Fruit fly (Drosophila melanogaster) whole organism, prepupa: ENCODE measurements around the gene HINT1.

ENCODE experiments used
- Blimp-1 ChIP-seq: fragments of 200-800 bp; sonication (Bioruptor generic); optimal IDR thresholded peaks from 3 replicates; lab custom pipeline; 2017; ENCODE audit warnings: missing biosample characterization, missing genetic modification characterization, mild to moderate bottlenecking, moderate library complexity, missing genetic modification reagents
- CG10631 ChIP-seq: fragments of 200-800 bp; sonication (Bioruptor generic); optimal IDR thresholded peaks from 2 replicates; lab custom pipeline; 2016; ENCODE audit warnings: missing biosample characterization, missing genetic modification characterization
- CG11294 ChIP-seq: fragments of 200-800 bp; sonication (Bioruptor generic); IDR thresholded peaks from 2 replicates; pipeline ENCODE4 v1.3.6; 2022; ENCODE audit warnings: missing biosample characterization, missing genetic modification characterization
- CG11762 ChIP-seq: fragments of 200-800 bp; sonication (Bioruptor generic); optimal IDR thresholded peaks from 3 replicates; lab custom pipeline; 2016; ENCODE audit warnings: missing biosample characterization, missing genetic modification characterization; ENCODE audit not compliant: insufficient read depth
- CG11902 ChIP-seq: fragments of 200-800 bp; sonication (Bioruptor generic); optimal IDR thresholded peaks from 3 replicates; lab custom pipeline; 2016; ENCODE audit warnings: missing biosample characterization, missing genetic modification characterization
- CG15336 ChIP-seq: fragments of 200-800 bp; sonication (Bioruptor generic); IDR thresholded peaks from 2 replicates; pipeline ENCODE4 v1.3.6; 2022; ENCODE audit warnings: missing biosample characterization, missing genetic modification characterization
- CG1621 ChIP-seq: fragments of 200-800 bp; sonication (Bioruptor generic); optimal IDR thresholded peaks from 3 replicates; lab custom pipeline; 2018; ENCODE audit warnings: missing biosample characterization, mild to moderate bottlenecking, missing genetic modification characterization
- CG16779 ChIP-seq: fragments of 200-800 bp; sonication (Bioruptor generic); optimal IDR thresholded peaks from 3 replicates; lab custom pipeline; 2017; ENCODE audit warnings: missing biosample characterization, mild to moderate bottlenecking, missing genetic modification characterization
- CG32006 ChIP-seq: fragments of 200-800 bp; sonication (Bioruptor generic); optimal IDR thresholded peaks from 3 replicates; lab custom pipeline; 2017; ENCODE audit warnings: missing biosample characterization, mild to moderate bottlenecking, missing genetic modification characterization
- CG34406 ChIP-seq: fragments of 200-800 bp; sonication (Bioruptor generic); optimal IDR thresholded peaks from 3 replicates; lab custom pipeline; 2016; ENCODE audit warnings: missing biosample characterization, missing genetic modification characterization
- CG3919 ChIP-seq: fragments of 200-800 bp; sonication (Bioruptor generic); optimal IDR thresholded peaks from 3 replicates; lab custom pipeline; 2016; ENCODE audit warnings: missing biosample characterization, missing genetic modification characterization
- CG4318 ChIP-seq: fragments of 200-800 bp; sonication (Bioruptor generic); optimal IDR thresholded peaks from 3 replicates; lab custom pipeline; 2017; ENCODE audit warnings: missing biosample characterization, mild to moderate bottlenecking, missing genetic modification characterization
- CG6163 ChIP-seq: fragments of 200-800 bp; sonication (Bioruptor generic); IDR thresholded peaks from 3 replicates; pipeline ENCODE4 v1.3.6; 2022; ENCODE audit warnings: missing biosample characterization, missing genetic modification characterization
- CG6792 ChIP-seq: fragments of 200-800 bp; sonication (Bioruptor generic); optimal IDR thresholded peaks from 3 replicates; lab custom pipeline; 2016; ENCODE audit warnings: missing biosample characterization, missing genetic modification characterization
- CG6808 ChIP-seq: fragments of 200-800 bp; sonication (Bioruptor generic); optimal IDR thresholded peaks from 3 replicates; lab custom pipeline; 2017; ENCODE audit warnings: missing biosample characterization, missing genetic modification characterization, mild to moderate bottlenecking, moderate library complexity, missing genetic modification reagents
- CG6854 ChIP-seq: fragments of 200-800 bp; sonication (Bioruptor generic); optimal IDR thresholded peaks from 2 replicates; lab custom pipeline; 2017; ENCODE audit warnings: missing biosample characterization, mild to moderate bottlenecking, missing genetic modification characterization
- CG7368 ChIP-seq: fragments of 200-800 bp; sonication (Bioruptor generic); optimal IDR thresholded peaks from 3 replicates; lab custom pipeline; 2016; ENCODE audit warnings: missing biosample characterization, missing genetic modification characterization
- CG8119 ChIP-seq: fragments of 200-800 bp; sonication (Bioruptor generic); IDR thresholded peaks from 3 replicates; pipeline ENCODE4 v1.3.6; 2022; ENCODE audit warnings: missing biosample characterization, missing genetic modification characterization
- CG8319 ChIP-seq: fragments of 200-800 bp; sonication (Bioruptor generic); optimal IDR thresholded peaks from 3 replicates; lab custom pipeline; 2016; ENCODE audit warnings: missing biosample characterization, missing genetic modification characterization
- CG8632 ChIP-seq: fragments of 200-800 bp; sonication (Bioruptor generic); optimal IDR thresholded peaks from 3 replicates; lab custom pipeline; 2016; ENCODE audit warnings: missing biosample characterization, missing genetic modification characterization
- CG9139 ChIP-seq: fragments of 200-800 bp; sonication (Bioruptor generic); optimal IDR thresholded peaks from 3 replicates; lab custom pipeline; 2017; ENCODE audit warnings: missing biosample characterization, mild to moderate bottlenecking, missing genetic modification characterization
- Eip75B ChIP-seq: fragments of 200-800 bp; sonication (Bioruptor generic); optimal IDR thresholded peaks from 3 replicates; lab custom pipeline; 2016; ENCODE audit warnings: missing biosample characterization, missing genetic modification characterization
- Eip78C ChIP-seq: fragments of 200-800 bp; sonication (Bioruptor generic); peaks from one replicate; lab custom pipeline; 2016; ENCODE audit warnings: missing biosample characterization, missing genetic modification characterization
- Eip93F ChIP-seq: fragments of 200-800 bp; sonication (Bioruptor generic); optimal IDR thresholded peaks from 2 replicates; lab custom pipeline; 2016; ENCODE audit warnings: missing biosample characterization, mild to moderate bottlenecking, missing genetic modification characterization
- Ets21C ChIP-seq: fragments of 200-800 bp; sonication (Bioruptor generic); optimal IDR thresholded peaks from 3 replicates; lab custom pipeline; 2016; ENCODE audit warnings: missing biosample characterization, missing genetic modification characterization
- Ets96B ChIP-seq: fragments of 200-800 bp; optimal IDR thresholded peaks from 2 replicates; lab custom pipeline; 2019; ENCODE audit warnings: missing biosample characterization, mild to moderate bottlenecking, missing genetic modification characterization, moderate library complexity
- Gug ChIP-seq: fragments of 200-800 bp; sonication (Bioruptor generic); IDR thresholded peaks from 2 replicates; pipeline ENCODE4 v1.3.6; 2022; ENCODE audit warnings: missing biosample characterization, missing genetic modification characterization
- Hr39 ChIP-seq: fragments of 200-800 bp; sonication (Bioruptor generic); optimal IDR thresholded peaks from 2 replicates; lab custom pipeline; 2016; ENCODE audit warnings: missing biosample characterization, missing genetic modification characterization
- Lpt ChIP-seq: fragments of 200-800 bp; sonication (Bioruptor generic); optimal IDR thresholded peaks from 3 replicates; lab custom pipeline; 2016; ENCODE audit warnings: missing biosample characterization, missing genetic modification characterization
- Met ChIP-seq: fragments of 200-800 bp; sonication (Bioruptor generic); optimal IDR thresholded peaks from 3 replicates; lab custom pipeline; 2016; ENCODE audit warnings: missing biosample characterization, missing genetic modification characterization
- OdsH ChIP-seq: fragments of 200-800 bp; sonication (Bioruptor generic); optimal IDR thresholded peaks from 3 replicates; lab custom pipeline; 2016; ENCODE audit warnings: missing biosample characterization, missing genetic modification characterization
- Smox ChIP-seq: fragments of 200-800 bp; sonication (Bioruptor generic); optimal IDR thresholded peaks from 3 replicates; lab custom pipeline; 2016; ENCODE audit warnings: missing biosample characterization, missing genetic modification characterization
- Sox102F ChIP-seq: fragments of 200-800 bp; sonication (Bioruptor generic); optimal IDR thresholded peaks from 2 replicates; lab custom pipeline; 2016; ENCODE audit warnings: missing biosample characterization, mild to moderate bottlenecking, missing genetic modification characterization
- Sox14 ChIP-seq: fragments of 200-800 bp; sonication (Bioruptor generic); optimal IDR thresholded peaks from 3 replicates; lab custom pipeline; 2016; ENCODE audit warnings: missing biosample characterization, missing genetic modification characterization
- cyc ChIP-seq: fragments of 200-800 bp; sonication (Bioruptor generic); optimal IDR thresholded peaks from 3 replicates; lab custom pipeline; 2016; ENCODE audit warnings: missing biosample characterization, missing genetic modification characterization
- dac ChIP-seq: fragments of 200-800 bp; sonication (Bioruptor generic); optimal IDR thresholded peaks from 2 replicates; lab custom pipeline; 2017; ENCODE audit warnings: missing biosample characterization, mild to moderate bottlenecking, missing genetic modification characterization
- eg ChIP-seq: fragments of 200-800 bp; sonication (Bioruptor generic); IDR thresholded peaks from 3 replicates; pipeline ENCODE4 v1.3.6; 2022; ENCODE audit warnings: missing biosample characterization, missing genetic modification characterization
- fd59A ChIP-seq: fragments of 200-800 bp; sonication (Bioruptor generic); optimal IDR thresholded peaks from 2 replicates; lab custom pipeline; 2017; ENCODE audit warnings: missing biosample characterization, mild to moderate bottlenecking, missing genetic modification characterization, missing genetic modification reagents
- fd85E ChIP-seq: fragments of 200-800 bp; sonication (Bioruptor generic); optimal IDR thresholded peaks from 3 replicates; lab custom pipeline; 2016; ENCODE audit warnings: missing biosample characterization, missing genetic modification characterization
- fkh ChIP-seq: fragments of 200-800 bp; sonication (Bioruptor generic); optimal IDR thresholded peaks from 3 replicates; lab custom pipeline; 2017; ENCODE audit warnings: missing biosample characterization, mild to moderate bottlenecking, missing genetic modification characterization, moderate library complexity
- lz ChIP-seq: fragments of 200-800 bp; sonication (Bioruptor generic); optimal IDR thresholded peaks from 3 replicates; lab custom pipeline; 2016; ENCODE audit warnings: missing biosample characterization, missing genetic modification characterization
- net ChIP-seq: fragments of 200-800 bp; sonication (Bioruptor generic); optimal IDR thresholded peaks from 3 replicates; lab custom pipeline; 2016; ENCODE audit warnings: missing biosample characterization, missing genetic modification characterization
- pdm3 ChIP-seq: fragments of 200-800 bp; sonication (Bioruptor generic); optimal IDR thresholded peaks from 3 replicates; lab custom pipeline; 2016; ENCODE audit warnings: missing biosample characterization, missing genetic modification characterization
- salr ChIP-seq, 2 experiments: fragments of 200-800 bp; sonication (Bioruptor generic); optimal IDR thresholded peaks; 3 replicates each; lab custom pipeline; 2016 to 2018; ENCODE audit warnings: missing biosample characterization in 2 of 2, missing genetic modification characterization in 2 of 2, mild to moderate bottlenecking in 1 of 2
- spab ChIP-seq: fragments of 200-800 bp; sonication (Bioruptor generic); optimal IDR thresholded peaks from 2 replicates; lab custom pipeline; 2017; ENCODE audit warnings: missing biosample characterization, mild to moderate bottlenecking, missing genetic modification characterization, missing genetic modification reagents
- ss ChIP-seq, 2 experiments: fragments of 200-800 bp; sonication (Bioruptor generic); optimal IDR thresholded peaks; 2 replicates in 1 of 2; 3 replicates in 1 of 2; lab custom pipeline; 2017 to 2018; ENCODE audit warnings: mild to moderate bottlenecking in 2 of 2, missing biosample characterization in 2 of 2, missing genetic modification characterization in 2 of 2, moderate library complexity in 1 of 2
- topi ChIP-seq: fragments of 200-800 bp; sonication (Bioruptor generic); optimal IDR thresholded peaks from 3 replicates; lab custom pipeline; 2016; ENCODE audit warnings: missing biosample characterization, missing genetic modification characterization
- vri ChIP-seq: fragments of 200-800 bp; sonication (Bioruptor generic); optimal IDR thresholded peaks from 3 replicates; lab custom pipeline; 2016; ENCODE audit warnings: missing biosample characterization, mild to moderate bottlenecking, missing genetic modification characterization

Gene HINT1

DNA sequence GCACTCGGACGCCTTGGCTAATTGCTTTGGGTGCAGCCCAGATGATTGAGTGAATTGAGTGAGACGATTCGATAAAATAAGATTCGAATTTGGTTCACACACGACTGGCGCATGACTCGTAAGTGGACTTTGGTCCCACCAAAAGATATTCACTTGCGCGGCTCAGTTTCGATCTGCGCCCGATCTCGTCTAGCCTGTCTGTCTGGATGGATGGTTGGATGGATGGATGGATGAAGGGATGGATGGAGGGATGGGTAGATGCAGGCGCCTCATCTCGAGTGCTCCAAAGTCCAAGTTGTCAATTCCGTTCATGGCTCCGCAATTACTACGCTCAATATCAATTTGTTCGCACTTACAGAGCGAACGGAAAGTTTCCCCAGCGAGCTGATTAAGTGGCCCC, 32.6 kb downstream of the HINT1 start (continued):
- TF ChIP-seq Ets96B (peak; percentile 33), CG8632 (no peak), Blimp-1 (GFP tag; lab: Kevin White, UChicago) (no peak), ss (GFP tag; optimal IDR thresholded peaks at IDR 0.05; lab: Kevin White, UChicago) (peak; percentile 90 to 91), net (GFP tag; lab: Kevin White, UChicago) (peak; percentile 38)

dm6 chr2L:2804634-2805311, 34.8 kb downstream of the HINT1 start, which contains the start of gene daw:
Gene daw, plus strand, starts transcription at chr2L:2805261.
- peak; percentile 52; the same call in 1 of the 3 replicates for TF ChIP-seq eg (GFP tag; lab: Robert Waterston, UW)
- peak; percentile 83 for TF ChIP-seq Eip93F
- TF ChIP-seq CG11294 (GFP tag; lab: Robert Waterston, UW), result no peak
- peak; percentile 10 for TF ChIP-seq Smox (GFP tag; lab: Kevin White, UChicago)
- no peak for TF ChIP-seq CG4318 (GFP tag; lab: Kevin White, UChicago)
- TF ChIP-seq vri, result peak; percentile 28
- no peak for TF ChIP-seq Gug (GFP tag; lab: Robert Waterston, UW)
- peak; percentile 39 for TF ChIP-seq CG8319 (GFP tag; lab: Kevin White, UChicago)
- peak; percentile 68 for TF ChIP-seq CG7368 (GFP tag; lab: Kevin White, UChicago)
- TF ChIP-seq CG3919 (GFP tag; lab: Kevin White, UChicago), result peak; percentile 72
- peak; percentile 64 for TF ChIP-seq CG1621 (tag; lab: Kevin White, UChicago)
- TF ChIP-seq spab (GFP tag; lab: Kevin White, UChicago), result peak; percentile 73
- peak; percentile 2 for TF ChIP-seq CG32006 (GFP tag; lab: Kevin White, UChicago)
- TF ChIP-seq net (GFP tag; lab: Kevin White, UChicago), result peak; percentile 79
- TF ChIP-seq fd59A (GFP tag; lab: Kevin White, UChicago), result no peak
- peak; percentile 49 for TF ChIP-seq Ets96B
- peak; percentile 76 for TF ChIP-seq CG16779 (tag; lab: Kevin White, UChicago)
- TF ChIP-seq ss (GFP tag; optimal IDR thresholded peaks at IDR 0.05; lab: Kevin White, UChicago), result peak; percentile 84 to 88
- TF ChIP-seq Hr39 (GFP tag; lab: Kevin White, UChicago), result no peak
- peak; percentile 60; the same call in 2 of the 3 replicates for TF ChIP-seq CG6163
- TF ChIP-seq topi, result peak; percentile 59
- peak; percentile 90 for TF ChIP-seq CG9139 (GFP tag; lab: Kevin White, UChicago)
- TF ChIP-seq Sox14 (GFP tag; lab: Kevin White, UChicago), result peak; percentile 38
- peak; percentile 76 for TF ChIP-seq Eip78C (GFP tag; lab: Kevin White, UChicago)
- no peak for TF ChIP-seq cyc (GFP tag; lab: Kevin White, UChicago)
- TF ChIP-seq CG15336 (GFP tag; lab: Robert Waterston, UW), result peak; percentile 51; the same call in 1 of the 2 replicates
- no peak for TF ChIP-seq CG34406 (GFP tag; lab: Kevin White, UChicago)
- TF ChIP-seq CG6854 (GFP tag; lab: Kevin White, UChicago), result peak; percentile 89
- TF ChIP-seq Blimp-1 (GFP tag; lab: Kevin White, UChicago), result peak; percentile 41
- no peak for TF ChIP-seq Ets21C (GFP tag; lab: Kevin White, UChicago)
- TF ChIP-seq Met (GFP tag; lab: Kevin White, UChicago), result peak; percentile 38
- peak; percentile 63 for TF ChIP-seq CG8119
- TF ChIP-seq Sox102F (GFP tag; lab: Kevin White, UChicago), result peak; percentile 59
- TF ChIP-seq salr (GFP tag; optimal IDR thresholded peaks at IDR 0.05; lab: Kevin White, UChicago), result peak in 1 of 2 experiments; percentile 21
- no peak for TF ChIP-seq CG10631 (GFP tag; lab: Kevin White, UChicago)
- peak; percentile 25 for TF ChIP-seq dac
- TF ChIP-seq CG6792 (GFP tag; lab: Kevin White, UChicago), result no peak
- TF ChIP-seq Lpt (GFP tag; lab: Kevin White, UChicago), result peak; percentile 6
- TF ChIP-seq OdsH (GFP tag; lab: Kevin White, UChicago), result no peak
- TF ChIP-seq CG8632, result no peak
- no peak for TF ChIP-seq lz
- TF ChIP-seq Eip75B (GFP tag; lab: Kevin White, UChicago), result peak; percentile 30
- TF ChIP-seq pdm3 (GFP tag; lab: Kevin White, UChicago), result peak; percentile 11
- peak; percentile 81 for TF ChIP-seq CG6808 (GFP tag; lab: Kevin White, UChicago)
- peak; percentile 43 for TF ChIP-seq fd85E (GFP tag; lab: Kevin White, UChicago)
- no peak for TF ChIP-seq fkh (GFP tag; lab: Kevin White, UChicago)
- peak; percentile 12 for TF ChIP-seq CG11762 (GFP tag; lab: Kevin White, UChicago)
- no peak for TF ChIP-seq CG11902 (GFP tag; lab: Kevin White, UChicago)
